Worm (Caenorhabditis elegans) whole organism, L2 larva: ENCODE measurements around the gene T01H10.11.

Experiments used
- lsy-2 ChIP-seq, 2 experiments: fragments of 150-350 bp in 1 of 2; sonication (generic microtip) in 1 of 2; optimal IDR thresholded peaks; 2 replicates each; lab custom pipeline; 2014 to 2017; ENCODE audit warnings: missing biosample characterization in 2 of 2, missing genetic modification characterization in 2 of 2
- mab-5 ChIP-seq: fragments of 150-350 bp; optimal IDR thresholded peaks from 2 replicates; lab custom pipeline; 2014; ENCODE audit warnings: missing biosample characterization, missing genetic modification characterization
- skn-1 ChIP-seq: sonication (generic microtip); optimal IDR thresholded peaks from 2 replicates; lab custom pipeline; 2017; ENCODE audit warnings: missing biosample characterization, missing genetic modification characterization

ce11 chrX:12154055-12154898, 31.0 kb downstream of the T01H10.11 start, which contains the start of gene mfsd-11:
- TF ChIP-seq skn-1 (tag; lab: Kevin White, UChicago) (no peak), mab-5 (tag; lab: Kevin White, UChicago) (no peak), lsy-2 (tag; optimal IDR thresholded peaks at IDR 0.05; lab: Kevin White, UChicago) (no peak)
